Worm (Caenorhabditis elegans) whole organism, young adult: ENCODE measurements around the gene K08E4.7.

Experiments
- B0035.1 ChIP-seq: sonication (generic microtip); optimal IDR thresholded peaks from 2 replicates; lab custom pipeline; 2016; ENCODE audit warnings: missing genetic modification characterization, mild to moderate bottlenecking, missing compliant biosample characterization, missing genotype, missing genetic modification reagents
- B0261.1 ChIP-seq: sonication (generic microtip); optimal IDR thresholded peaks from 2 replicates; lab custom pipeline; 2016; ENCODE audit warnings: mild to moderate bottlenecking, missing genetic modification characterization, moderate library complexity, missing compliant biosample characterization
- D2030.7 ChIP-seq: fragments of 200-800 bp; sonication (Bioruptor generic); IDR thresholded peaks from 2 replicates; pipeline ENCODE4 v1.3.6; 2022; ENCODE audit warnings: missing genetic modification reagents, missing genetic modification characterization, missing compliant biosample characterization
- F33H1.4 ChIP-seq: fragments of 200-800 bp; sonication (Bioruptor generic); IDR thresholded peaks from 2 replicates; pipeline ENCODE4 v1.3.6; 2022; ENCODE audit warnings: missing genetic modification reagents, missing genetic modification characterization, missing compliant biosample characterization
- F37B4.10 ChIP-seq: fragments of 200-800 bp; sonication (Bioruptor generic); IDR thresholded peaks from 2 replicates; pipeline ENCODE4 v1.3.6; 2022; ENCODE audit warnings: missing genetic modification characterization, missing compliant biosample characterization
- F39B2.1 ChIP-seq: fragments of 200-800 bp; sonication (Bioruptor generic); IDR thresholded peaks from 2 replicates; pipeline ENCODE4 v1.3.6; 2022; ENCODE audit warnings: missing genetic modification reagents, missing genetic modification characterization, missing compliant biosample characterization
- F49E8.2 ChIP-seq: sonication (generic microtip); optimal IDR thresholded peaks from 3 replicates; lab custom pipeline; 2017; ENCODE audit warnings: missing genetic modification characterization, mild to moderate bottlenecking, missing compliant biosample characterization, antibody characterized with exemption, moderate library complexity; ENCODE audit not compliant: insufficient read depth
- F57C9.4 ChIP-seq: sonication (generic microtip); optimal IDR thresholded peaks from 2 replicates; lab custom pipeline; 2017; ENCODE audit warnings: mild to moderate bottlenecking, missing genetic modification characterization, missing compliant biosample characterization
- Y53G8AR.9 ChIP-seq: fragments of 200-800 bp; sonication (Bioruptor generic); conservative IDR thresholded peaks from 2 replicates; pipeline ENCODE4 v1.3.6; 2022; ENCODE audit warnings: missing genetic modification reagents, missing genetic modification characterization, missing compliant biosample characterization
- Y56A3A.18 ChIP-seq: fragments of 200-800 bp; sonication (Bioruptor generic); IDR thresholded peaks from 2 replicates; pipeline ENCODE4 v1.3.6; 2022; ENCODE audit warnings: missing genetic modification reagents, missing genetic modification characterization, missing compliant biosample characterization
- ZK185.1 ChIP-seq: sonication (generic microtip); optimal IDR thresholded peaks from 2 replicates; lab custom pipeline; 2016; ENCODE audit warnings: mild to moderate bottlenecking, missing genetic modification characterization, missing compliant biosample characterization; ENCODE audit not compliant: poor library complexity, severe bottlenecking
- aptf-2 ChIP-seq: fragments of 200-800 bp; sonication (Bioruptor generic); conservative IDR thresholded peaks from 2 replicates; pipeline ENCODE4 v1.3.6; 2022; ENCODE audit warnings: missing genetic modification reagents, missing genetic modification characterization, missing compliant biosample characterization
- attf-5 ChIP-seq: fragments of 200-800 bp; sonication (Bioruptor generic); optimal IDR thresholded peaks from 2 replicates; lab custom pipeline; 2018; ENCODE audit warnings: mild to moderate bottlenecking, missing genetic modification characterization, missing compliant biosample characterization
- cebp-2 ChIP-seq: fragments of 200-800 bp; sonication (Bioruptor generic); IDR thresholded peaks from 2 replicates; pipeline ENCODE4 v1.3.6; 2022; ENCODE audit warnings: missing genetic modification characterization, missing compliant biosample characterization
- ceh-100 ChIP-seq: fragments of 200-800 bp; sonication (Bioruptor generic); IDR thresholded peaks from 2 replicates; pipeline ENCODE4 v1.3.6; 2022; ENCODE audit warnings: missing genetic modification reagents, missing genetic modification characterization, missing compliant biosample characterization
- ceh-79 ChIP-seq: sonication (generic microtip); optimal IDR thresholded peaks from 2 replicates; lab custom pipeline; 2017; ENCODE audit warnings: mild to moderate bottlenecking, missing genetic modification characterization, missing compliant biosample characterization
- chd-7 ChIP-seq: sonication (generic microtip); optimal IDR thresholded peaks from 2 replicates; lab custom pipeline; 2016; ENCODE audit warnings: mild to moderate bottlenecking, missing genetic modification characterization, moderate library complexity, missing compliant biosample characterization
- dpl-1 ChIP-seq: fragments of 150-350 bp; optimal IDR thresholded peaks from 2 replicates; lab custom pipeline; 2014; ENCODE audit warnings: missing biosample characterization, missing genetic modification reagents, missing genetic modification characterization
- efl-1 ChIP-seq: fragments of 150-350 bp; optimal IDR thresholded peaks from 2 replicates; lab custom pipeline; 2014; ENCODE audit warnings: missing biosample characterization, missing genetic modification reagents, missing genetic modification characterization
- hmg-1.2 ChIP-seq: fragments of 200-800 bp; sonication (Bioruptor generic); IDR thresholded peaks from 2 replicates; pipeline ENCODE4 v1.3.6; 2022; ENCODE audit warnings: missing genetic modification reagents, missing genetic modification characterization, missing compliant biosample characterization
- let-526 ChIP-seq: fragments of 200-800 bp; sonication (Bioruptor generic); IDR thresholded peaks from 2 replicates; pipeline ENCODE4 v1.3.6; 2022; ENCODE audit warnings: missing genetic modification reagents, missing genetic modification characterization, missing compliant biosample characterization
- lin-35 ChIP-seq, 3 experiments: fragments of 150-350 bp in 2 of 3; sonication (generic microtip) in 1 of 3; optimal IDR thresholded peaks; 2 replicates each; lab custom pipeline; 2014 to 2018; ENCODE audit warnings: missing biosample characterization in 3 of 3, missing genetic modification characterization in 3 of 3, missing genetic modification reagents in 3 of 3
- lin-54 ChIP-seq: fragments of 200-800 bp; sonication (Bioruptor generic); optimal IDR thresholded peaks from 2 replicates; lab custom pipeline; 2018; ENCODE audit warnings: mild to moderate bottlenecking, missing genetic modification characterization, missing compliant biosample characterization
- lsl-1 ChIP-seq: fragments of 200-800 bp; sonication (Bioruptor generic); optimal IDR thresholded peaks from 2 replicates; lab custom pipeline; 2018; ENCODE audit warnings: mild to moderate bottlenecking, missing genetic modification characterization, moderate library complexity, missing compliant biosample characterization
- madf-10 ChIP-seq: sonication (generic microtip); optimal IDR thresholded peaks from 2 replicates; lab custom pipeline; 2016; ENCODE audit warnings: mild to moderate bottlenecking, missing genetic modification characterization, missing compliant biosample characterization
- madf-3 ChIP-seq: fragments of 200-800 bp; sonication (Bioruptor generic); IDR thresholded peaks from 2 replicates; pipeline ENCODE4 v1.3.6; 2022; ENCODE audit warnings: missing genetic modification reagents, missing genetic modification characterization, missing compliant biosample characterization
- madf-6 ChIP-seq: fragments of 200-800 bp; sonication (Bioruptor generic); IDR thresholded peaks from 2 replicates; pipeline ENCODE4 v1.3.6; 2022; ENCODE audit warnings: missing genetic modification reagents, missing genetic modification characterization, missing compliant biosample characterization
- madf-8 ChIP-seq: fragments of 200-800 bp; sonication (Bioruptor generic); conservative IDR thresholded peaks from 2 replicates; pipeline ENCODE4 v1.3.6; 2022; ENCODE audit warnings: missing genetic modification reagents, missing genetic modification characterization, missing compliant biosample characterization
- mcd-1 ChIP-seq: fragments of 200-800 bp; sonication (Bioruptor generic); IDR thresholded peaks from 2 replicates; pipeline ENCODE4 v1.3.6; 2022; ENCODE audit warnings: missing genetic modification reagents, missing genetic modification characterization, missing compliant biosample characterization
- mes-4 ChIP-seq: sonication (generic microtip); optimal IDR thresholded peaks from 2 replicates; lab custom pipeline; 2016; ENCODE audit warnings: missing genotype, missing genetic modification characterization, missing compliant biosample characterization
- nhr-120 ChIP-seq: fragments of 200-800 bp; sonication (Bioruptor generic); IDR thresholded peaks from 2 replicates; pipeline ENCODE4 v1.3.6; 2022; ENCODE audit warnings: missing genetic modification characterization, missing compliant biosample characterization
- nhr-90 ChIP-seq: sonication (generic microtip); optimal IDR thresholded peaks from 2 replicates; lab custom pipeline; 2016; ENCODE audit warnings: missing genotype, mild to moderate bottlenecking, missing genetic modification characterization, missing compliant biosample characterization
- rcor-1 ChIP-seq: fragments of 200-800 bp; sonication (Bioruptor generic); IDR thresholded peaks from 2 replicates; pipeline ENCODE4 v1.3.6; 2022; ENCODE audit warnings: missing genetic modification reagents, missing genetic modification characterization, missing compliant biosample characterization
- repo-1 ChIP-seq: sonication (generic microtip); optimal IDR thresholded peaks from 2 replicates; lab custom pipeline; 2017; ENCODE audit warnings: mild to moderate bottlenecking, missing genetic modification characterization, missing compliant biosample characterization
- snpc-1.1 ChIP-seq: sonication (generic microtip); optimal IDR thresholded peaks from 2 replicates; lab custom pipeline; 2017; ENCODE audit warnings: missing genetic modification characterization, mild to moderate bottlenecking, missing compliant biosample characterization, antibody characterized with exemption, moderate library complexity, missing genotype, missing genetic modification reagents; ENCODE audit not compliant: insufficient read depth
- snpc-1.3 ChIP-seq: sonication (generic microtip); optimal IDR thresholded peaks from 2 replicates; lab custom pipeline; 2017; ENCODE audit warnings: missing genetic modification characterization, mild to moderate bottlenecking, missing compliant biosample characterization, antibody characterized with exemption, moderate library complexity, missing genotype, missing genetic modification reagents; ENCODE audit not compliant: insufficient read depth
- snpc-4 ChIP-seq, 5 experiments: fragments of 150-350 bp in 1 of 5; sonication (generic microtip) in 4 of 5; optimal IDR thresholded peaks; 2 replicates each; lab custom pipeline; 2014 to 2018; ENCODE audit warnings: missing genetic modification characterization in 5 of 5, missing biosample characterization in 3 of 5, antibody characterized with exemption in 2 of 5, mild to moderate bottlenecking in 2 of 5, missing compliant biosample characterization in 2 of 5, missing genotype in 2 of 5, moderate library complexity in 2 of 5, missing genetic modification reagents in 1 of 5
- sptf-2 ChIP-seq: fragments of 200-800 bp; sonication (Bioruptor generic); optimal IDR thresholded peaks from 2 replicates; lab custom pipeline; 2018; ENCODE audit warnings: mild to moderate bottlenecking, missing genetic modification characterization, missing compliant biosample characterization
- tbp1 ChIP-seq: fragments of 200-800 bp; sonication (Bioruptor generic); optimal IDR thresholded peaks from 2 replicates; lab custom pipeline; 2018; ENCODE audit warnings: mild to moderate bottlenecking, missing genetic modification characterization, missing compliant biosample characterization
- zim-3 ChIP-seq: sonication (generic microtip); optimal IDR thresholded peaks from 2 replicates; lab custom pipeline; 2017; ENCODE audit warnings: mild to moderate bottlenecking, missing genetic modification characterization, moderate library complexity, missing compliant biosample characterization
- ztf-26 ChIP-seq: sonication (generic microtip); optimal IDR thresholded peaks from 2 replicates; lab custom pipeline; 2017; ENCODE audit warnings: missing genetic modification characterization, missing compliant biosample characterization
- ztf-28 ChIP-seq: fragments of 200-800 bp; sonication (Bioruptor generic); IDR thresholded peaks from 2 replicates; pipeline ENCODE4 v1.3.6; 2022; ENCODE audit warnings: missing genetic modification reagents, missing genetic modification characterization, missing compliant biosample characterization
- ztf-6 ChIP-seq: fragments of 200-800 bp; sonication (Bioruptor generic); IDR thresholded peaks from 2 replicates; pipeline ENCODE4 v1.3.6; 2022; ENCODE audit warnings: missing genetic modification reagents, missing genetic modification characterization, missing compliant biosample characterization

Gene K08E4.7

ce11 chrIV:12114498-12114897 is 38.9 kb downstream of the K08E4.7 start:
- TF ChIP-seq cebp-2 (0 out of 2 replicates have a peak, but pooled peaks have one; percentile 23), lin-54 (GFP tag; lab: Kevin White, UChicago) (no peak), hmg-1.2 (GFP tag; lab: Robert Waterston, UW) (peak; percentile 66)

ce11 chrIV:12120536-12120935 is 44.9 kb downstream of the K08E4.7 start:
- no peak for TF ChIP-seq F57C9.4 (tag; lab: Kevin White, UChicago)
- TF ChIP-seq F49E8.2: no peak
- TF ChIP-seq dpl-1: no peak
- TF ChIP-seq nhr-120: no peak
- TF ChIP-seq F37B4.10 (GFP tag; lab: Robert Waterston, UW): no peak
- no peak for TF ChIP-seq B0261.1 (tag; lab: Kevin White, UChicago)
- TF ChIP-seq ztf-6 (GFP tag; lab: Robert Waterston, UW): no peak
- no peak for TF ChIP-seq lsl-1 (GFP tag; lab: Kevin White, UChicago)
- no peak for TF ChIP-seq ztf-28 (GFP tag; lab: Robert Waterston, UW)
- no peak for TF ChIP-seq Y53G8AR.9
- no peak for TF ChIP-seq B0035.1
- TF ChIP-seq Y56A3A.18: no peak
- no peak for TF ChIP-seq ceh-100
- no peak for TF ChIP-seq rcor-1 (GFP tag; lab: Robert Waterston, UW)

DNA sequence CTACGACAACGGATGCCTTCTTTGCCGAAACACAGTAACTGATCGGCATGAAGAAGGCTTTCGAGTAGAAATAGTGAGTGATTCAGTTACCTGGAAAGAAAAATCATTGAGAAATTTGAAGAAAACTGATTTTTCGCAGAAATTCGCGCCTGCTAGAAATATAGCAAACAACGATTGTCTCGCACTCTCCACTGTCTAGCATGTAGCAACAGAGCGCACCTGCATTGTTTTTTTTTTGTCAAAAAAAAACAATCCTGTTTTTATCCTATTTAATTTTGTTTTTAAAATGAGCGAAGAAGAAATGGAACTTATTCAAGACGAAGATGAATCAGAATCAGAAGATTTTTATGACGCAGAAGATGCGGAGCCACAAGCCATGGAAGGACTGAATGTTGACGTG is 45.5 kb downstream of the K08E4.7 start, which contains the start of the genes ddb-1 and M18.6:
Gene ddb-1, minus strand, starts transcription at position 90 of the 400 bp plus-strand sequence.
Gene M18.6, plus strand, starts transcription at position 235 of the 400 bp plus-strand sequence.
- no peak for TF ChIP-seq repo-1
- TF ChIP-seq efl-1 (GFP tag; lab: Kevin White, UChicago): peak; percentile 77
- TF ChIP-seq snpc-4 (GFP tag; optimal IDR thresholded peaks at IDR 0.05; lab: Kevin White, UChicago): no peak
- peak in 2 of 4 experiments; percentile 33 to 42 for TF ChIP-seq snpc-4 (tag; optimal IDR thresholded peaks at IDR 0.05; lab: Kevin White, UChicago)
- peak; percentile 7 for TF ChIP-seq tbp1 (GFP tag; lab: Kevin White, UChicago)
- no peak for TF ChIP-seq ZK185.1 (tag; lab: Kevin White, UChicago)
- peak; percentile 5 for TF ChIP-seq snpc-1.1 (tag; lab: Kevin White, UChicago)
- TF ChIP-seq madf-6 (GFP tag; lab: Robert Waterston, UW): peak; percentile 57; the same call in 1 of the 2 replicates
- TF ChIP-seq F33H1.4 (GFP tag; lab: Robert Waterston, UW): peak; percentile 47; the same call in 1 of the 2 replicates
- no peak for TF ChIP-seq chd-7 (tag; lab: Kevin White, UChicago)
- peak in 1 of 3 experiments; percentile 28 for TF ChIP-seq lin-35 (GFP tag; optimal IDR thresholded peaks at IDR 0.05; lab: Kevin White, UChicago)
- TF ChIP-seq madf-8 (GFP tag; lab: Robert Waterston, UW): peak; percentile 42; the same call in 1 of the 2 replicates
- TF ChIP-seq D2030.7 (GFP tag; lab: Robert Waterston, UW): 0 out of 2 replicates have a peak, but pooled peaks have one; percentile 34
- TF ChIP-seq F57C9.4 (tag; lab: Kevin White, UChicago): no peak
- peak; percentile 72 for TF ChIP-seq mcd-1
- TF ChIP-seq nhr-90 (tag; lab: Kevin White, UChicago): no peak
- no peak for TF ChIP-seq zim-3 (tag; lab: Kevin White, UChicago)
- TF ChIP-seq lsl-1 (GFP tag; lab: Kevin White, UChicago): peak; percentile 52
- no peak for TF ChIP-seq snpc-1.3 (tag; lab: Kevin White, UChicago)
- TF ChIP-seq F39B2.1 (GFP tag; lab: Robert Waterston, UW): no peak
- TF ChIP-seq dpl-1: peak; percentile 56
- TF ChIP-seq mes-4 (tag; lab: Kevin White, UChicago): no peak
- TF ChIP-seq ceh-79 (tag; lab: Kevin White, UChicago): no peak
- peak; percentile 67; the same call in 1 of the 2 replicates for TF ChIP-seq madf-3
- TF ChIP-seq madf-10 (tag; lab: Kevin White, UChicago): no peak
- TF ChIP-seq hmg-1.2 (GFP tag; lab: Robert Waterston, UW): peak; percentile 59; the same call in 1 of the 2 replicates
- no peak for TF ChIP-seq ztf-26 (tag; lab: Kevin White, UChicago)
- peak; percentile 15 for TF ChIP-seq lin-54 (GFP tag; lab: Kevin White, UChicago)
- TF ChIP-seq aptf-2: no peak
- no peak for TF ChIP-seq let-526
- TF ChIP-seq attf-5 (GFP tag; lab: Kevin White, UChicago): peak; percentile 43
- TF ChIP-seq sptf-2: no peak
